Worm (Caenorhabditis elegans) whole organism, late embryonic: ENCODE data around the gene srbc-76.
A peak's percentile ranks its signal among the peaks of the same experiment; 100 is the strongest.

Source experiments
- elt-2 ChIP-seq: sonication (generic microtip); optimal IDR thresholded peaks from 2 replicates; lab custom pipeline; 2016; ENCODE audit warnings: missing genetic modification reagents, missing genetic modification characterization, missing compliant biosample characterization
- elt-4 ChIP-seq: sonication (generic microtip); optimal IDR thresholded peaks from 2 replicates; lab custom pipeline; 2016; ENCODE audit warnings: missing genetic modification characterization, missing compliant biosample characterization
- eyg-1 ChIP-seq: sonication (generic microtip); optimal IDR thresholded peaks from 2 replicates; lab custom pipeline; 2016; ENCODE audit warnings: missing genotype, missing genetic modification characterization, missing compliant biosample characterization
- madf-2 ChIP-seq: sonication (generic microtip); optimal IDR thresholded peaks from 2 replicates; lab custom pipeline; 2017; ENCODE audit warnings: missing genetic modification characterization, missing compliant biosample characterization

Gene srbc-76

ce11 chrV:15293865-15294264 lies 41.7 kb downstream of the srbc-76 start, which contains the start of gene str-96:
TSS of gene str-96 (minus strand) at chrV:15293965.
- TF ChIP-seq eyg-1 (tag; lab: Kevin White, UChicago), result no peak
- no peak for TF ChIP-seq elt-4

DNA sequence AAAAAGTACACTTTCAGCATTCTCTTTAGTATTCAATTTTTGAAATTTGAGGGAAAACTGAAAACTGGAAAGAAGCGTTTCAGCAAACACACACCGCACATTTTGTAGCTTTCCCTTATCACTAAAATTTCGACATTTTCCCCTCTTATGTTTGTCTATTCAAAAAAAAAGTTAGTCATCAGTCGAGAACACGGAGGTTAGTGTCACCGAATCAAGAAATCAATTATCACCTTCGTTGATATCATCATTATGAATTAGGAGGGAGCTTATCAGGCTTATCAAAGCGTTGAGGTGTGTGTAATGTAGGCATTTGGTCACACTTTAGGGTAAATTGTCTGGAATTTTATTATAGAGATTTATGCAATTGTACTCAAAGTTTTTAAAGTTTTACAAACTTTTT lies 46.4 kb downstream of the srbc-76 start, which contains the start of gene cpr-3:
Gene cpr-3, minus strand, starts transcription at position 104 of the 400 bp plus-strand sequence.
- peak; percentile 66 for TF ChIP-seq elt-2 (tag; lab: Kevin White, UChicago)
- TF ChIP-seq madf-2 (tag; lab: Kevin White, UChicago), result no peak
